Fruit fly (Drosophila melanogaster) whole organism, embryonic: ENCODE data around the gene CG10418.

Source experiments
- CG10979 ChIP-seq: fragments of 200-800 bp; sonication (Bioruptor generic); optimal IDR thresholded peaks from 2 replicates; lab custom pipeline; 2018; ENCODE audit warnings: missing biosample characterization, mild to moderate bottlenecking, missing genetic modification characterization, moderate library complexity
- CG13624 ChIP-seq: fragments of 200-800 bp; sonication (Bioruptor generic); optimal IDR thresholded peaks from 2 replicates; lab custom pipeline; 2016; ENCODE audit warnings: missing biosample characterization, missing genetic modification characterization
- CG14710 ChIP-seq: fragments of 200-800 bp; sonication (Bioruptor generic); optimal IDR thresholded peaks from 3 replicates; lab custom pipeline; 2019; ENCODE audit warnings: missing biosample characterization, mild to moderate bottlenecking, missing genetic modification characterization, moderate library complexity
- CG15601 ChIP-seq: fragments of 200-800 bp; sonication (Bioruptor generic); optimal IDR thresholded peaks from 3 replicates; lab custom pipeline; 2019; ENCODE audit warnings: missing biosample characterization, mild to moderate bottlenecking, missing genetic modification characterization, moderate library complexity
- CG1602 ChIP-seq: fragments of 200-800 bp; sonication (Bioruptor generic); optimal IDR thresholded peaks from 3 replicates; lab custom pipeline; 2016; ENCODE audit warnings: missing biosample characterization, missing genetic modification characterization
- CG16813 ChIP-seq: fragments of 200-800 bp; sonication (Bioruptor generic); IDR thresholded peaks from 3 replicates; pipeline ENCODE4 v1.3.6; 2022; ENCODE audit warnings: missing biosample characterization, missing genetic modification characterization; ENCODE audit not compliant: partially characterized antibody
- CG16815 ChIP-seq: fragments of 200-800 bp; sonication (Bioruptor generic); optimal IDR thresholded peaks from 3 replicates; lab custom pipeline; 2017; ENCODE audit warnings: missing biosample characterization, mild to moderate bottlenecking, missing genetic modification characterization
- CG17328 ChIP-seq: fragments of 200-800 bp; sonication (Bioruptor generic); IDR thresholded peaks from 2 replicates; pipeline ENCODE4 v1.3.6; 2022; ENCODE audit warnings: missing biosample characterization, missing genetic modification characterization
- CG18619 ChIP-seq: fragments of 200-800 bp; sonication (Bioruptor generic); optimal IDR thresholded peaks from 3 replicates; lab custom pipeline; 2017; ENCODE audit warnings: missing biosample characterization, mild to moderate bottlenecking, missing genetic modification characterization
- CG2199 ChIP-seq: fragments of 200-800 bp; sonication (Bioruptor generic); IDR thresholded peaks from 3 replicates; pipeline ENCODE4 v1.3.6; 2022; ENCODE audit warnings: missing biosample characterization, missing genetic modification characterization
- CG2712 ChIP-seq: fragments of 200-800 bp; optimal IDR thresholded peaks from 3 replicates; lab custom pipeline; 2019; ENCODE audit warnings: missing biosample characterization, mild to moderate bottlenecking, missing genetic modification characterization, moderate library complexity
- CG31224 ChIP-seq: fragments of 200-800 bp; sonication (Bioruptor generic); IDR thresholded peaks from 2 replicates; pipeline ENCODE4 v1.3.6; 2022; ENCODE audit warnings: missing biosample characterization, missing genetic modification characterization
- CG4854 ChIP-seq: fragments of 200-800 bp; sonication (Bioruptor generic); optimal IDR thresholded peaks from 2 replicates; lab custom pipeline; 2016; ENCODE audit warnings: missing biosample characterization, missing genetic modification characterization, inconsistent platforms
- CG6689 ChIP-seq: fragments of 200-800 bp; sonication (Bioruptor generic); IDR thresholded peaks from 2 replicates; pipeline ENCODE4 v1.3.6; 2022; ENCODE audit warnings: missing biosample characterization, missing genetic modification characterization
- CG7556 ChIP-seq: fragments of 200-800 bp; sonication (Bioruptor generic); optimal IDR thresholded peaks from 2 replicates; lab custom pipeline; 2017; ENCODE audit warnings: missing biosample characterization, mild to moderate bottlenecking, missing genetic modification characterization
- CG7786 ChIP-seq: fragments of 200-800 bp; sonication (Bioruptor generic); optimal IDR thresholded peaks from 2 replicates; lab custom pipeline; 2016; ENCODE audit warnings: missing biosample characterization, missing genetic modification characterization
- CG9727 ChIP-seq: fragments of 200-800 bp; sonication (Bioruptor generic); optimal IDR thresholded peaks from 3 replicates; lab custom pipeline; 2017; ENCODE audit warnings: missing biosample characterization, mild to moderate bottlenecking, missing genetic modification characterization
- CG9817 ChIP-seq: fragments of 200-800 bp; sonication (Bioruptor generic); optimal IDR thresholded peaks from 2 replicates; lab custom pipeline; 2018; ENCODE audit warnings: missing biosample characterization, mild to moderate bottlenecking, missing genetic modification characterization, moderate library complexity
- Chrac-16 ChIP-seq: fragments of 200-800 bp; sonication (Bioruptor generic); optimal IDR thresholded peaks from 3 replicates; lab custom pipeline; 2016; ENCODE audit warnings: missing biosample characterization, missing genetic modification characterization
- Dek ChIP-seq: fragments of 200-800 bp; sonication (Bioruptor generic); optimal IDR thresholded peaks from 3 replicates; lab custom pipeline; 2019; ENCODE audit warnings: missing biosample characterization, mild to moderate bottlenecking, missing genetic modification characterization, moderate library complexity
- Doc2 ChIP-seq: fragments of 200-800 bp; sonication (Bioruptor generic); IDR thresholded peaks from 2 replicates; pipeline ENCODE4 v1.3.6; 2022; ENCODE audit warnings: missing biosample characterization, missing genetic modification characterization
- E2f2 ChIP-seq: fragments of 200-800 bp; sonication (Bioruptor generic); IDR thresholded peaks from 2 replicates; pipeline ENCODE4 v1.3.6; 2022; ENCODE audit warnings: missing biosample characterization, missing genetic modification characterization
- Ets65A ChIP-seq: fragments of 200-800 bp; sonication (Bioruptor generic); peaks from one replicate; lab custom pipeline; 2016; ENCODE audit warnings: missing biosample characterization, missing genetic modification characterization
- Ets97D ChIP-seq: fragments of 200-800 bp; sonication (Bioruptor generic); optimal IDR thresholded peaks from 3 replicates; lab custom pipeline; 2016; ENCODE audit warnings: missing biosample characterization, missing genetic modification characterization
- Gug ChIP-seq: fragments of 200-800 bp; sonication (Bioruptor generic); IDR thresholded peaks from 4 replicates; pipeline ENCODE4 v1.3.6; 2022; ENCODE audit warnings: missing biosample characterization, missing genetic modification characterization
- HLH3B ChIP-seq: fragments of 200-800 bp; sonication (Bioruptor generic); IDR thresholded peaks from 2 replicates; pipeline ENCODE4 v1.3.6; 2022; ENCODE audit warnings: missing biosample characterization, missing genetic modification characterization
- Hr78 ChIP-seq, 2 experiments: fragments of 200-800 bp in 1 of 2; fragments of >200 bp in 1 of 2; sonication (Bioruptor generic) in 1 of 2; optimal IDR thresholded peaks; 2 replicates each; lab custom pipeline; 2017 to 2019; ENCODE audit warnings: missing biosample characterization in 2 of 2, missing genetic modification characterization in 2 of 2, mild to moderate bottlenecking in 1 of 2, moderate library complexity in 1 of 2
- MTF-1 ChIP-seq: fragments of 200-800 bp; sonication (Bioruptor generic); optimal IDR thresholded peaks from 2 replicates; lab custom pipeline; 2018; ENCODE audit warnings: missing biosample characterization, mild to moderate bottlenecking, missing genetic modification characterization, borderline replicate concordance
- Meics ChIP-seq: fragments of 200-800 bp; sonication (Bioruptor generic); optimal IDR thresholded peaks from 2 replicates; lab custom pipeline; 2017; ENCODE audit warnings: missing biosample characterization, mild to moderate bottlenecking, missing genetic modification characterization
- Poxn ChIP-seq: fragments of 200-800 bp; sonication (Bioruptor generic); IDR thresholded peaks from 2 replicates; pipeline ENCODE4 v1.3.6; 2022; ENCODE audit warnings: missing biosample characterization, missing genetic modification characterization
- Side ChIP-seq: fragments of 200-800 bp; sonication (Bioruptor generic); optimal IDR thresholded peaks from 2 replicates; lab custom pipeline; 2016; ENCODE audit warnings: missing biosample characterization, missing genetic modification characterization
- Six4 ChIP-seq: fragments of 200-800 bp; sonication (Bioruptor generic); optimal IDR thresholded peaks from 2 replicates; lab custom pipeline; 2016; ENCODE audit warnings: missing biosample characterization, missing genetic modification characterization
- Spps ChIP-seq: fragments of 200-800 bp; sonication (Bioruptor generic); optimal IDR thresholded peaks from 2 replicates; lab custom pipeline; 2018; ENCODE audit warnings: missing biosample characterization, mild to moderate bottlenecking, missing genetic modification characterization
- Tbp ChIP-seq: fragments of >200 bp; optimal IDR thresholded peaks from 2 replicates; lab custom pipeline; 2018; ENCODE audit warnings: missing biosample characterization, missing genetic modification characterization
- ara ChIP-seq: fragments of 200-800 bp; sonication (Bioruptor generic); IDR thresholded peaks from 2 replicates; pipeline ENCODE4 v1.3.6; 2022; ENCODE audit warnings: missing biosample characterization, missing genetic modification characterization
- az2 ChIP-seq: fragments of 200-800 bp; sonication (Bioruptor generic); optimal IDR thresholded peaks from 3 replicates; lab custom pipeline; 2016; ENCODE audit warnings: missing biosample characterization, missing genetic modification characterization
- btn ChIP-seq: fragments of 200-800 bp; sonication (Bioruptor generic); optimal IDR thresholded peaks from 2 replicates; lab custom pipeline; 2016; ENCODE audit warnings: missing biosample characterization, missing genetic modification characterization
- dysf ChIP-seq: fragments of 200-800 bp; sonication (Bioruptor generic); IDR thresholded peaks from 3 replicates; pipeline ENCODE4 v1.3.6; 2022; ENCODE audit warnings: missing biosample characterization, missing genetic modification characterization
- gt ChIP-seq: fragments of 200-800 bp; sonication (Bioruptor generic); IDR thresholded peaks from 2 replicates; pipeline ENCODE4 v1.3.6; 2022; ENCODE audit warnings: missing biosample characterization, missing genetic modification characterization
- klu ChIP-seq: fragments of 200-800 bp; sonication (Bioruptor generic); IDR thresholded peaks from 2 replicates; pipeline ENCODE4 v1.3.6; 2022; ENCODE audit warnings: missing biosample characterization, missing genetic modification characterization
- lilli ChIP-seq: fragments of 200-800 bp; sonication (Bioruptor generic); optimal IDR thresholded peaks from 3 replicates; lab custom pipeline; 2016; ENCODE audit warnings: missing biosample characterization, missing genetic modification characterization
- lola ChIP-seq, 3 experiments: fragments of >200 bp in 2 of 3; fragments of 200-800 bp in 1 of 3; sonication (Bioruptor generic) in 1 of 3; optimal IDR thresholded peaks; 2 replicates each; lab custom pipeline; 2017 to 2019; ENCODE audit warnings: missing biosample characterization in 3 of 3, missing genetic modification characterization in 3 of 3, mild to moderate bottlenecking in 1 of 3, moderate library complexity in 1 of 3
- nmo ChIP-seq: fragments of 200-800 bp; sonication (Bioruptor generic); optimal IDR thresholded peaks from 2 replicates; lab custom pipeline; 2018; ENCODE audit warnings: missing biosample characterization, mild to moderate bottlenecking, missing genetic modification characterization, moderate library complexity
- phol ChIP-seq: fragments of 200-800 bp; sonication (Bioruptor generic); optimal IDR thresholded peaks from 3 replicates; lab custom pipeline; 2018; ENCODE audit warnings: missing biosample characterization, mild to moderate bottlenecking, missing genetic modification characterization, moderate library complexity
- prd ChIP-seq, 3 experiments: fragments of >200 bp in 2 of 3; fragments of 200-800 bp in 1 of 3; sonication (Bioruptor generic) in 1 of 3; optimal IDR thresholded peaks in 2 of 3; IDR thresholded peaks in 1 of 3; 2 replicates in 2 of 3; 3 replicates in 1 of 3; pipeline versions ENCODE4 v1.3.6 to Lab custom; 2017 to 2022; ENCODE audit warnings: missing biosample characterization in 1 of 3, missing genetic modification characterization in 1 of 3
- rib ChIP-seq: fragments of 200-800 bp; sonication (Bioruptor generic); IDR thresholded peaks from 2 replicates; pipeline ENCODE4 v1.3.6; 2022; ENCODE audit warnings: missing biosample characterization, missing genetic modification characterization
- row ChIP-seq: fragments of 200-800 bp; sonication (Bioruptor generic); IDR thresholded peaks from 3 replicates; pipeline ENCODE4 v1.3.6; 2022; ENCODE audit warnings: missing biosample characterization, missing genetic modification characterization
- scrt ChIP-seq: fragments of 200-800 bp; sonication (Bioruptor generic); optimal IDR thresholded peaks from 2 replicates; lab custom pipeline; 2018; ENCODE audit warnings: missing biosample characterization, mild to moderate bottlenecking, missing genetic modification characterization, moderate library complexity
- sqz ChIP-seq: fragments of 200-800 bp; sonication (Bioruptor generic); optimal IDR thresholded peaks from 3 replicates; lab custom pipeline; 2018; ENCODE audit warnings: missing biosample characterization, mild to moderate bottlenecking, missing genetic modification characterization
- tna ChIP-seq: fragments of 200-800 bp; sonication (Bioruptor generic); IDR thresholded peaks from 2 replicates; pipeline ENCODE4 v1.3.6; 2022; ENCODE audit warnings: missing biosample characterization, missing genetic modification characterization; ENCODE audit not compliant: partially characterized antibody
- zfh1 ChIP-seq: fragments of 200-800 bp; sonication (Bioruptor generic); IDR thresholded peaks from 3 replicates; pipeline ENCODE4 v1.3.6; 2022; ENCODE audit warnings: missing biosample characterization, missing genetic modification characterization

CG10418 gene

dm6 chr3L:12287370-12287769 lies 49.1 kb upstream of the CG10418 start (continued):
- TF ChIP-seq Hr78 (GFP tag; optimal IDR thresholded peaks at IDR 0.05; lab: Kevin White, UChicago) (no peak), CG9817 (tag; lab: Kevin White, UChicago) (no peak), CG16813 (no peak), Gug (GFP tag; lab: Robert Waterston, UW) (no peak), gt (GFP tag; lab: Robert Waterston, UW) (no peak), CG13624 (GFP tag; lab: Kevin White, UChicago) (no peak), CG10979 (tag; lab: Kevin White, UChicago) (peak; percentile 18), CG15601 (tag; lab: Kevin White, UChicago) (no peak), Ets97D (GFP tag; lab: Kevin White, UChicago) (no peak), scrt (no peak), prd (optimal IDR thresholded peaks at IDR 0.05; lab: Kevin White, UChicago) (no peak), prd (GFP tag; IDR thresholded peaks at IDR 0.05; lab: Robert Waterston, UW) (peak; percentile 54; the same call in 2 of the 3 replicates), CG18619 (no peak), zfh1 (peak; percentile 43; the same call in 1 of the 3 replicates), az2 (GFP tag; lab: Kevin White, UChicago) (no peak), CG6689 (GFP tag; lab: Robert Waterston, UW) (peak; percentile 35; the same call in 1 of the 2 replicates), Chrac-16 (GFP tag; lab: Kevin White, UChicago) (no peak), Side (GFP tag; lab: Kevin White, UChicago) (no peak), Poxn (no peak), btn (no peak), CG7786 (GFP tag; lab: Kevin White, UChicago) (no peak), CG4854 (no peak), CG17328 (no peak), CG9727 (GFP tag; lab: Kevin White, UChicago) (no peak), Tbp (GFP tag; lab: Kevin White, UChicago) (no peak), Doc2 (GFP tag; lab: Robert Waterston, UW) (no peak), lilli (GFP tag; lab: Kevin White, UChicago) (no peak), CG31224 (GFP tag; lab: Robert Waterston, UW) (no peak), CG2199 (GFP tag; lab: Robert Waterston, UW) (no peak), CG2712 (tag; lab: Kevin White, UChicago) (peak; percentile 20), CG16815 (GFP tag; lab: Kevin White, UChicago) (no peak), phol (tag; lab: Kevin White, UChicago) (peak; percentile 8), ara (GFP tag; lab: Robert Waterston, UW) (no peak), Meics (GFP tag; lab: Kevin White, UChicago) (no peak), lola (GFP tag; optimal IDR thresholded peaks at IDR 0.05; lab: Kevin White, UChicago) (no peak), CG7556 (GFP tag; lab: Kevin White, UChicago) (no peak), E2f2 (GFP tag; lab: Robert Waterston, UW) (no peak), tna (GFP tag; lab: Robert Waterston, UW) (no peak), CG14710 (tag; lab: Kevin White, UChicago) (no peak), klu (GFP tag; lab: Robert Waterston, UW) (no peak), Ets65A (GFP tag; lab: Kevin White, UChicago) (peak; percentile 80), rib (GFP tag; lab: Robert Waterston, UW) (no peak), row (no peak), Spps (tag; lab: Kevin White, UChicago) (no peak), HLH3B (0 out of 2 replicates have a peak, but pooled peaks have one; percentile 6), MTF-1 (GFP tag; lab: Kevin White, UChicago) (no peak), nmo (GFP tag; lab: Kevin White, UChicago) (no peak), CG1602 (GFP tag; lab: Kevin White, UChicago) (no peak), dysf (no peak), Dek (tag; lab: Kevin White, UChicago) (no peak), Six4 (GFP tag; lab: Kevin White, UChicago) (no peak), sqz (no peak)
